Fruit fly (Drosophila melanogaster) whole organism, prepupa: ENCODE data around the gene CG1750.

Experiments used
- CG4318 ChIP-seq: fragments of 200-800 bp; sonication (Bioruptor generic); optimal IDR thresholded peaks from 3 replicates; lab custom pipeline; 2017; ENCODE audit warnings: missing biosample characterization, mild to moderate bottlenecking, missing genetic modification characterization
- Gug ChIP-seq: fragments of 200-800 bp; sonication (Bioruptor generic); IDR thresholded peaks from 2 replicates; pipeline ENCODE4 v1.3.6; 2022; ENCODE audit warnings: missing biosample characterization, missing genetic modification characterization
- Sox14 ChIP-seq: fragments of 200-800 bp; sonication (Bioruptor generic); optimal IDR thresholded peaks from 3 replicates; lab custom pipeline; 2016; ENCODE audit warnings: missing biosample characterization, missing genetic modification characterization
- cyc ChIP-seq: fragments of 200-800 bp; sonication (Bioruptor generic); optimal IDR thresholded peaks from 3 replicates; lab custom pipeline; 2016; ENCODE audit warnings: missing biosample characterization, missing genetic modification characterization
- pdm3 ChIP-seq: fragments of 200-800 bp; sonication (Bioruptor generic); optimal IDR thresholded peaks from 3 replicates; lab custom pipeline; 2016; ENCODE audit warnings: missing biosample characterization, missing genetic modification characterization

CG1750 gene

DNA sequence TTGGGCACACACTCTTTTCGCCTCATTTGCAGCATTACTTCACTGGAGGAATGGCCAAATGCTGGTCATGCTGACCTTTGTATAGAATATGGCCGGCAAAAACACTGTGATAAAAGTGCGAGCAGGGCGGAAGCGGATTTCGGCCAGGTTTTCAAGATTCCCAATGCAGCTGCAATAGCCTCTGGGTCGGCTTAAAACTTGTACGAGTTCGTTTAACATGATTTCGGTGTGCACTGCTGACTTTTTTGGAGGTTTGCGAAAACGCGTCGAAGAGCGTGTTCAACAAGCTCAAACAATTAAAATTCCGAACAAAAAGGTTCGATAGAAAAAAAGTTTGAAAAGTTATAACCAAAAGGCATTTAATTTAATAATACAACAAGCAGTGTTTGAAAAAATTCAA lies 44.1 kb downstream of the CG1750 start, which contains the start of gene chp:
Gene chp (minus strand): TSS at position 101 of the 400 bp plus-strand sequence.
- TF ChIP-seq pdm3 (GFP tag; lab: Kevin White, UChicago) (no peak), Sox14 (no peak), CG4318 (no peak), Gug (GFP tag; lab: Robert Waterston, UW) (no peak), cyc (GFP tag; lab: Kevin White, UChicago) (no peak)
